Worm (Caenorhabditis elegans) whole organism, young adult: ENCODE measurements around the gene C14B1.3.
A peak's percentile ranks its signal among the peaks of the same experiment; 100 is the strongest.

ENCODE experiments used
- C06A6.2 ChIP-seq: fragments of 200-800 bp; sonication (Bioruptor generic); conservative IDR thresholded peaks from 2 replicates; pipeline ENCODE4 v1.3.6; 2022; ENCODE audit warnings: missing genetic modification characterization, missing compliant biosample characterization
- C17E4.6 ChIP-seq: fragments of 200-800 bp; sonication (Bioruptor generic); IDR thresholded peaks from 2 replicates; pipeline ENCODE4 v1.3.6; 2022; ENCODE audit warnings: missing genetic modification reagents, missing genetic modification characterization, missing compliant biosample characterization
- D2030.7 ChIP-seq: fragments of 200-800 bp; sonication (Bioruptor generic); IDR thresholded peaks from 2 replicates; pipeline ENCODE4 v1.3.6; 2022; ENCODE audit warnings: missing genetic modification reagents, missing genetic modification characterization, missing compliant biosample characterization
- F23B12.7 ChIP-seq: sonication (generic microtip); optimal IDR thresholded peaks from 2 replicates; lab custom pipeline; 2017; ENCODE audit warnings: missing genetic modification characterization, mild to moderate bottlenecking, missing compliant biosample characterization, antibody characterized with exemption, moderate library complexity; ENCODE audit not compliant: insufficient read depth
- F33H1.4 ChIP-seq: fragments of 200-800 bp; sonication (Bioruptor generic); IDR thresholded peaks from 2 replicates; pipeline ENCODE4 v1.3.6; 2022; ENCODE audit warnings: missing genetic modification reagents, missing genetic modification characterization, missing compliant biosample characterization
- F49E8.2 ChIP-seq: sonication (generic microtip); optimal IDR thresholded peaks from 3 replicates; lab custom pipeline; 2017; ENCODE audit warnings: missing genetic modification characterization, mild to moderate bottlenecking, missing compliant biosample characterization, antibody characterized with exemption, moderate library complexity; ENCODE audit not compliant: insufficient read depth
- F52B5.7 ChIP-seq: sonication (generic microtip); optimal IDR thresholded peaks from 2 replicates; lab custom pipeline; 2016; ENCODE audit warnings: mild to moderate bottlenecking, missing genetic modification characterization, missing compliant biosample characterization
- K12H6.12 ChIP-seq: fragments of 200-800 bp; sonication (Bioruptor generic); optimal IDR thresholded peaks from 2 replicates; lab custom pipeline; 2018; ENCODE audit warnings: mild to moderate bottlenecking, missing genetic modification characterization, missing compliant biosample characterization
- Y53G8AR.9 ChIP-seq: fragments of 200-800 bp; sonication (Bioruptor generic); conservative IDR thresholded peaks from 2 replicates; pipeline ENCODE4 v1.3.6; 2022; ENCODE audit warnings: missing genetic modification reagents, missing genetic modification characterization, missing compliant biosample characterization
- Y67H2A.10 ChIP-seq: fragments of 200-800 bp; sonication (Bioruptor generic); conservative IDR thresholded peaks from 2 replicates; pipeline ENCODE4 v1.3.6; 2022; ENCODE audit warnings: missing genetic modification reagents, missing genetic modification characterization, missing compliant biosample characterization
- Y79H2A.3 ChIP-seq: fragments of 200-800 bp; sonication (Bioruptor generic); conservative IDR thresholded peaks from 2 replicates; pipeline ENCODE4 v1.3.6; 2022; ENCODE audit warnings: missing genetic modification reagents, missing genetic modification characterization, missing compliant biosample characterization
- ZK185.1 ChIP-seq: sonication (generic microtip); optimal IDR thresholded peaks from 2 replicates; lab custom pipeline; 2016; ENCODE audit warnings: mild to moderate bottlenecking, missing genetic modification characterization, missing compliant biosample characterization; ENCODE audit not compliant: poor library complexity, severe bottlenecking
- ama-1 ChIP-seq, 3 experiments: fragments of 150-350 bp in 1 of 3; sonication (generic microtip) in 2 of 3; optimal IDR thresholded peaks; 2 replicates each; lab custom pipeline; 2014 to 2018; ENCODE audit warnings: missing biosample characterization in 2 of 3, missing genetic modification characterization in 2 of 3, missing genetic modification reagents in 2 of 3
- attf-5 ChIP-seq: fragments of 200-800 bp; sonication (Bioruptor generic); optimal IDR thresholded peaks from 2 replicates; lab custom pipeline; 2018; ENCODE audit warnings: mild to moderate bottlenecking, missing genetic modification characterization, missing compliant biosample characterization
- bed-1 ChIP-seq: fragments of 200-800 bp; sonication (Bioruptor generic); IDR thresholded peaks from 2 replicates; pipeline ENCODE4 v1.3.6; 2022; ENCODE audit warnings: missing genetic modification reagents, missing genetic modification characterization, missing compliant biosample characterization
- ceh-58 ChIP-seq: fragments of 200-800 bp; sonication (Bioruptor generic); IDR thresholded peaks from 2 replicates; pipeline ENCODE4 v1.3.6; 2022; ENCODE audit warnings: missing genetic modification characterization, missing compliant biosample characterization
- ceh-79 ChIP-seq: sonication (generic microtip); optimal IDR thresholded peaks from 2 replicates; lab custom pipeline; 2017; ENCODE audit warnings: mild to moderate bottlenecking, missing genetic modification characterization, missing compliant biosample characterization
- die-1 ChIP-seq: sonication (generic microtip); optimal IDR thresholded peaks from 2 replicates; lab custom pipeline; 2016; ENCODE audit warnings: missing genotype, mild to moderate bottlenecking, missing genetic modification characterization, missing compliant biosample characterization
- dox-1 ChIP-seq: fragments of 200-800 bp; sonication (Bioruptor generic); IDR thresholded peaks from 2 replicates; pipeline ENCODE4 v1.3.6; 2022; ENCODE audit warnings: missing genetic modification reagents, missing genetic modification characterization, missing compliant biosample characterization
- efl-1 ChIP-seq: fragments of 150-350 bp; optimal IDR thresholded peaks from 2 replicates; lab custom pipeline; 2014; ENCODE audit warnings: missing biosample characterization, missing genetic modification reagents, missing genetic modification characterization
- egl-44 ChIP-seq: fragments of 200-800 bp; sonication (Bioruptor generic); IDR thresholded peaks from 2 replicates; pipeline ENCODE4 v1.3.6; 2022; ENCODE audit warnings: missing genetic modification reagents, missing genetic modification characterization, missing compliant biosample characterization
- fkh-3 ChIP-seq: sonication (generic microtip); optimal IDR thresholded peaks from 2 replicates; lab custom pipeline; 2016; ENCODE audit warnings: mild to moderate bottlenecking, missing genetic modification characterization, missing compliant biosample characterization
- hlh-12 ChIP-seq: sonication (generic microtip); optimal IDR thresholded peaks from 2 replicates; lab custom pipeline; 2016; ENCODE audit warnings: missing genetic modification characterization, missing compliant biosample characterization
- lin-26 ChIP-seq: fragments of 200-800 bp; sonication (Bioruptor generic); IDR thresholded peaks from 2 replicates; pipeline ENCODE4 v1.3.6; 2022; ENCODE audit warnings: missing genetic modification reagents, missing genetic modification characterization, missing compliant biosample characterization
- lin-54 ChIP-seq: fragments of 200-800 bp; sonication (Bioruptor generic); optimal IDR thresholded peaks from 2 replicates; lab custom pipeline; 2018; ENCODE audit warnings: mild to moderate bottlenecking, missing genetic modification characterization, missing compliant biosample characterization
- lsl-1 ChIP-seq: fragments of 200-800 bp; sonication (Bioruptor generic); optimal IDR thresholded peaks from 2 replicates; lab custom pipeline; 2018; ENCODE audit warnings: mild to moderate bottlenecking, missing genetic modification characterization, moderate library complexity, missing compliant biosample characterization
- madf-10 ChIP-seq: sonication (generic microtip); optimal IDR thresholded peaks from 2 replicates; lab custom pipeline; 2016; ENCODE audit warnings: mild to moderate bottlenecking, missing genetic modification characterization, missing compliant biosample characterization
- madf-3 ChIP-seq: fragments of 200-800 bp; sonication (Bioruptor generic); IDR thresholded peaks from 2 replicates; pipeline ENCODE4 v1.3.6; 2022; ENCODE audit warnings: missing genetic modification reagents, missing genetic modification characterization, missing compliant biosample characterization
- mcd-1 ChIP-seq: fragments of 200-800 bp; sonication (Bioruptor generic); IDR thresholded peaks from 2 replicates; pipeline ENCODE4 v1.3.6; 2022; ENCODE audit warnings: missing genetic modification reagents, missing genetic modification characterization, missing compliant biosample characterization
- nhr-120 ChIP-seq: fragments of 200-800 bp; sonication (Bioruptor generic); IDR thresholded peaks from 2 replicates; pipeline ENCODE4 v1.3.6; 2022; ENCODE audit warnings: missing genetic modification characterization, missing compliant biosample characterization
- nhr-179 ChIP-seq: sonication (generic microtip); optimal IDR thresholded peaks from 2 replicates; lab custom pipeline; 2016; ENCODE audit warnings: mild to moderate bottlenecking, missing genetic modification characterization, missing compliant biosample characterization
- nhr-80 ChIP-seq: sonication (generic microtip); optimal IDR thresholded peaks from 2 replicates; lab custom pipeline; 2016; ENCODE audit warnings: missing genetic modification characterization, missing compliant biosample characterization
- pha-4 ChIP-seq: fragments of 150-350 bp; sonication (generic microtip); optimal IDR thresholded peaks from 2 replicates; lab custom pipeline; 2014; ENCODE audit warnings: missing biosample characterization, missing genetic modification reagents, missing genetic modification characterization
- rcor-1 ChIP-seq: fragments of 200-800 bp; sonication (Bioruptor generic); IDR thresholded peaks from 2 replicates; pipeline ENCODE4 v1.3.6; 2022; ENCODE audit warnings: missing genetic modification reagents, missing genetic modification characterization, missing compliant biosample characterization
- repo-1 ChIP-seq: sonication (generic microtip); optimal IDR thresholded peaks from 2 replicates; lab custom pipeline; 2017; ENCODE audit warnings: mild to moderate bottlenecking, missing genetic modification characterization, missing compliant biosample characterization
- snpc-1.3 ChIP-seq: sonication (generic microtip); optimal IDR thresholded peaks from 2 replicates; lab custom pipeline; 2017; ENCODE audit warnings: missing genetic modification characterization, mild to moderate bottlenecking, missing compliant biosample characterization, antibody characterized with exemption, moderate library complexity, missing genotype, missing genetic modification reagents; ENCODE audit not compliant: insufficient read depth
- snpc-3.4 ChIP-seq: sonication (generic microtip); optimal IDR thresholded peaks from 2 replicates; lab custom pipeline; 2017; ENCODE audit warnings: missing genetic modification characterization, mild to moderate bottlenecking, missing compliant biosample characterization, antibody characterized with exemption, moderate library complexity, missing genotype, missing genetic modification reagents
- somi-1 ChIP-seq: fragments of 200-800 bp; sonication (Bioruptor generic); optimal IDR thresholded peaks from 2 replicates; lab custom pipeline; 2018; ENCODE audit warnings: mild to moderate bottlenecking, missing genetic modification characterization, missing compliant biosample characterization
- sptf-2 ChIP-seq: fragments of 200-800 bp; sonication (Bioruptor generic); optimal IDR thresholded peaks from 2 replicates; lab custom pipeline; 2018; ENCODE audit warnings: mild to moderate bottlenecking, missing genetic modification characterization, missing compliant biosample characterization
- tbp1 ChIP-seq: fragments of 200-800 bp; sonication (Bioruptor generic); optimal IDR thresholded peaks from 2 replicates; lab custom pipeline; 2018; ENCODE audit warnings: mild to moderate bottlenecking, missing genetic modification characterization, missing compliant biosample characterization
- unc-62 ChIP-seq: fragments of 150-350 bp; optimal IDR thresholded peaks from 2 replicates; lab custom pipeline; 2014; ENCODE audit warnings: missing biosample characterization, missing genetic modification reagents, missing genetic modification characterization
- zfh-2 ChIP-seq: fragments of 200-800 bp; sonication (Bioruptor generic); conservative IDR thresholded peaks from 2 replicates; pipeline ENCODE4 v1.3.6; 2022; ENCODE audit warnings: missing genetic modification reagents, missing genetic modification characterization, missing compliant biosample characterization
- ztf-6 ChIP-seq: fragments of 200-800 bp; sonication (Bioruptor generic); IDR thresholded peaks from 2 replicates; pipeline ENCODE4 v1.3.6; 2022; ENCODE audit warnings: missing genetic modification reagents, missing genetic modification characterization, missing compliant biosample characterization

C14B1.3 gene

DNA sequence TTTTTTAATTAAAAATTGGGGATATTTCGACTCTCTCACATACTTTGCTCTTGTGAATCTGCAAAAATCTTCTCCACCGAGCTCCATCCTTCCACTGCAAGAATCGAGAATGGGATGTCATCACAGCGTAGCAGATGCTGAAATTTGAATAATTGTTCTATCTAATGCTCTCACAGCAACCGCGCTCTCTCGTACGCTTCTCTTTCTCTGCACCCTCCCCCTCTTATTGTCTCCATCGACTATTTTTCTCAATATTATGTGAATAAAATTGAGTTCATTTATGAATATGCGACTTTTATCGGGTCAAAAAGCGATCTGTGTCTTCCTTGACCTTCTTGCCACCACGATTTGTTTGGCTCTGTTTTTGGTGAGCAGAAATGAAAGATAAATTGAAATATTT lies 30.6 kb downstream of the C14B1.3 start, which contains the start of gene F34D10.3 (continued):
- TF ChIP-seq K12H6.12 (no peak), nhr-179 (tag; lab: Kevin White, UChicago) (no peak), F33H1.4 (GFP tag; lab: Robert Waterston, UW) (no peak), egl-44 (GFP tag; lab: Robert Waterston, UW) (no peak), attf-5 (GFP tag; lab: Kevin White, UChicago) (peak; percentile 7)

- TF ChIP-seq efl-1 (peak; percentile 38), snpc-3.4 (tag; lab: Kevin White, UChicago) (no peak), mcd-1 (GFP tag; lab: Robert Waterston, UW) (peak; percentile 69)
Observed at ce11 chrIII:3734990-3735389, 31.6 kb downstream of the C14B1.3 start, which contains the start of gene evl-18. Gene evl-18, minus strand, starts transcription at chrIII:3735039.

DNA sequence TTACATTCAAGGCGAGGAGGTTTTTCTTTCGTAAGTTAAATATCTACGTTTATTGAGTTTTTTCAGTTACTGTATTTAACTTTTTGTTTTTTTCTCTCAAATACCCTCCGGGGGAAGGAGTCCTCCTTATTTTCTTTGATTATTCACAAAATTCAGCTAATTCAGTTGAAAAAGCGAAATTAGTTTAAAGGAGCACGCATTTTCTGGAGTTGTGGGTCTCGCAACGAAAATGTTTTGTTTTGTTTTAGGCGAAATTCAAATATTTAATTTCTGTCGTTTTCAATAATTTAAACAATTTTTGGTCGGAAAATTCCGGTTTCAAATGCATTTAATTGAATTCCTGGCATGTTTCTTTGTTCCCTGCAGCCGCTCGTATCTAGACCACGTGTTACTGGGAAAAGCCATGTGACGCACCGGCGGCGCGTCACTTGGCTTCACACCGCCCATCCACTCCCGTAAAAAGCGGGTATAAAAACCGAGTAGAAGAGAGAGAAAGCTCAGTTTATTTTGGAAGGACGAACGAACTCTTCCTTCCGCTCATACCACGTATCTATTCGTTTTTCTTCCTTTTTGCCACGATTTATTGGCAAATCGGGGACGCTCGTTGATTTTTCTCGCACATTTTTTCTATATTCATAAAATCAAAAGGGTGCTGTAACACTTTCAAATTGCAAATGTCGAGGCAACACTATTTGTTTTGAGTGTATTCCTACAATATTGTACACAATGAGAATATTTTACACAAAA lies 32.3 kb downstream of the C14B1.3 start:
- TF ChIP-seq snpc-3.4 (tag; lab: Kevin White, UChicago) (peak; percentile 10), pha-4 (tag; lab: Kevin White, UChicago) (no peak), madf-10 (tag; lab: Kevin White, UChicago) (no peak), bed-1 (no peak), unc-62 (no peak), die-1 (tag; lab: Kevin White, UChicago) (no peak), sptf-2 (GFP tag; lab: Kevin White, UChicago) (no peak), rcor-1 (no peak), madf-3 (GFP tag; lab: Robert Waterston, UW) (no peak), somi-1 (GFP tag; lab: Kevin White, UChicago) (peak; percentile 12), nhr-120 (GFP tag; lab: Robert Waterston, UW) (no peak), lin-54 (GFP tag; lab: Kevin White, UChicago) (no peak), F33H1.4 (GFP tag; lab: Robert Waterston, UW) (peak; percentile 70), ceh-79 (no peak), C17E4.6 (GFP tag; lab: Robert Waterston, UW) (no peak), ama-1 (optimal IDR thresholded peaks at IDR 0.05; lab: Kevin White, UChicago) (peak; percentile 32), ama-1 (GFP tag; optimal IDR thresholded peaks at IDR 0.05; lab: Kevin White, UChicago) (no peak), C06A6.2 (no peak), nhr-80 (no peak), zfh-2 (GFP tag; lab: Robert Waterston, UW) (peak; percentile 46; the same call in 1 of the 2 replicates), lin-26 (GFP tag; lab: Robert Waterston, UW) (no peak), D2030.7 (GFP tag; lab: Robert Waterston, UW) (0 out of 2 replicates have a peak, but pooled peaks have one; percentile 20), repo-1 (tag; lab: Kevin White, UChicago) (no peak), ceh-58 (GFP tag; lab: Robert Waterston, UW) (no peak)
- TF ChIP-seq, all 124 proteins: peak for 6

- TF ChIP-seq lsl-1 (GFP tag; lab: Kevin White, UChicago) = no peak
- TF ChIP-seq snpc-1.3 = no peak
- no peak for TF ChIP-seq bed-1
- TF ChIP-seq ztf-6 (GFP tag; lab: Robert Waterston, UW) = no peak
- no peak for TF ChIP-seq Y67H2A.10 (GFP tag; lab: Robert Waterston, UW)
- no peak for TF ChIP-seq Y53G8AR.9 (GFP tag; lab: Robert Waterston, UW)
- no peak for TF ChIP-seq ZK185.1 (tag; lab: Kevin White, UChicago)
- no peak for TF ChIP-seq F23B12.7
- no peak for TF ChIP-seq fkh-3
- no peak for TF ChIP-seq F33H1.4 (GFP tag; lab: Robert Waterston, UW)
- TF ChIP-seq Y79H2A.3 = no peak
- TF ChIP-seq F52B5.7 (tag; lab: Kevin White, UChicago) = no peak
- TF ChIP-seq hlh-12 (tag; lab: Kevin White, UChicago) = no peak
- no peak for TF ChIP-seq tbp1 (GFP tag; lab: Kevin White, UChicago)
- TF ChIP-seq dox-1 (GFP tag; lab: Robert Waterston, UW) = no peak
- no peak for TF ChIP-seq F49E8.2 (tag; lab: Kevin White, UChicago)
- no peak for TF ChIP-seq nhr-80
Observed at ce11 chrIII:3736302-3736701, 32.9 kb downstream of the C14B1.3 start, which contains the start of gene F34D10.4. Gene F34D10.4, plus strand, starts transcription at chrIII:3736602.
